Fruit fly (Drosophila melanogaster): ENCODE results near the gene CG17075.
A peak's percentile ranks its signal among the peaks of the same experiment; 100 is the strongest.

The CG17075 gene

dm6 chr2L:285596-286023, 18.3 kb upstream of the CG17075 start (continued):
- TF ChIP-seq al (GFP tag; IDR thresholded peaks at IDR 0.05) (0 out of 2 replicates have a peak, but pooled peaks have one; percentile 33), CG17186 (GFP tag; optimal IDR thresholded peaks at IDR 0.05) (peak; percentile 17), Oaz (GFP tag; IDR thresholded peaks at IDR 0.05) (no peak), Max (GFP tag; optimal IDR thresholded peaks at IDR 0.05) (peak; percentile 0), CG3407 (GFP tag; optimal IDR thresholded peaks at IDR 0.05) (peak; percentile 19), CG18476 (GFP tag; optimal IDR thresholded peaks at IDR 0.05) (peak; percentile 49), org-1 (GFP tag; optimal IDR thresholded peaks at IDR 0.05) (no peak), zfh1 (GFP tag; IDR thresholded peaks at IDR 0.05) (peak; percentile 60; the same call in 2 of the 3 replicates), CG42726 (GFP tag; IDR thresholded peaks at IDR 0.05; ENCODE audit: partially characterized antibody) (peak; percentile 74), lola (GFP tag; optimal IDR thresholded peaks at IDR 0.05) (peak in 1 of 3 experiments; percentile 36), Jarid2 (GFP tag; optimal IDR thresholded peaks at IDR 0.05) (peak; percentile 92), CG9817 (tag; optimal IDR thresholded peaks at IDR 0.05) (peak; percentile 48), CG2875 (GFP tag; optimal IDR thresholded peaks at IDR 0.05) (peak; percentile 28), abd-A (tag; optimal IDR thresholded peaks at IDR 0.05) (peak; percentile 5), nerfin-1 (tag; optimal IDR thresholded peaks at IDR 0.05) (peak; percentile 22), Oli (tag; optimal IDR thresholded peaks at IDR 0.05) (peak; percentile 52), CG4820 (GFP tag; optimal IDR thresholded peaks at IDR 0.05) (peak; percentile 3), CG1792 (GFP tag; optimal IDR thresholded peaks at IDR 0.05) (peak; percentile 40), fd3F (GFP tag; optimal IDR thresholded peaks at IDR 0.05) (peak; percentile 15), CG7271 (tag; optimal IDR thresholded peaks at IDR 0.05) (no peak), otp (GFP tag; IDR thresholded peaks at IDR 0.05) (peak; percentile 31; the same call in 1 of the 3 replicates), Meics (GFP tag; optimal IDR thresholded peaks at IDR 0.05) (peak; percentile 72), Med (GFP tag) (peak; percentile 94), CG4328 (GFP tag; optimal IDR thresholded peaks at IDR 0.05) (peak; percentile 24), bbx (GFP tag; IDR thresholded peaks at IDR 0.05; ENCODE audit: partially characterized antibody) (peak; percentile 61; the same call in 1 of the 2 replicates), CG6854 (GFP tag; optimal IDR thresholded peaks at IDR 0.05) (peak; percentile 55), onecut (GFP tag; IDR thresholded peaks at IDR 0.05) (peak; percentile 91), CG10431 (GFP tag; optimal IDR thresholded peaks at IDR 0.05) (peak; percentile 62), Gsc (GFP tag; IDR thresholded peaks at IDR 0.05) (no peak), Fer2 (tag; optimal IDR thresholded peaks at IDR 0.05) (no peak), Pdp1 (GFP tag; optimal IDR thresholded peaks at IDR 0.05) (peak; percentile 23 to 26), pb (GFP tag; optimal IDR thresholded peaks at IDR 0.05) (peak; percentile 40), ems (GFP tag; optimal IDR thresholded peaks at IDR 0.05) (peak; percentile 54), HLH54F (GFP tag; optimal IDR thresholded peaks at IDR 0.05) (peak; percentile 2), ara (GFP tag; IDR thresholded peaks at IDR 0.05) (no peak), Aef1 (GFP tag; IDR thresholded peaks at IDR 0.05) (no peak), CG15011 (GFP tag; optimal IDR thresholded peaks at IDR 0.05) (no peak), H2.0 (GFP tag; IDR thresholded peaks at IDR 0.05) (peak; percentile 36; the same call in 1 of the 2 replicates), CG30431 (GFP tag; optimal IDR thresholded peaks at IDR 0.05) (no peak), CG14710 (tag; optimal IDR thresholded peaks at IDR 0.05) (peak; percentile 65), br (optimal IDR thresholded peaks at IDR 0.05) (no peak), Nf-YA (GFP tag; IDR thresholded peaks at IDR 0.05) (no peak), CG1603 (tag; optimal IDR thresholded peaks at IDR 0.05) (peak; percentile 70), prd (optimal IDR thresholded peaks at IDR 0.05) (no peak), prd (GFP tag; IDR thresholded peaks at IDR 0.05) (no peak), CG12299 (tag; optimal IDR thresholded peaks at IDR 0.05) (peak; percentile 28), Dbx (GFP tag; IDR thresholded peaks at IDR 0.05) (peak; percentile 64; the same call in 2 of the 3 replicates), bcd (GFP tag; optimal IDR thresholded peaks at IDR 0.05) (peak; percentile 5), Hmr (GFP tag; optimal IDR thresholded peaks at IDR 0.05) (peak; percentile 72), Myb (GFP tag; optimal IDR thresholded peaks at IDR 0.05) (peak; percentile 50)
